Fruit fly (Drosophila melanogaster): ENCODE data around the gene koko.

The koko gene

dm6 chr3R:18402549-18403429 is at the start of gene koko, which contains the start of gene Wdr37 (continued):
- TF ChIP-seq jigr1 (GFP tag; IDR thresholded peaks at IDR 0.05) (peak; percentile 94), CG15269 (tag; optimal IDR thresholded peaks at IDR 0.05) (peak; percentile 98), Scr (GFP tag; IDR thresholded peaks at IDR 0.05; ENCODE audit: partially characterized antibody) (peak; percentile 57), her (GFP tag; optimal IDR thresholded peaks at IDR 0.05) (peak; percentile 44), otp (GFP tag; IDR thresholded peaks at IDR 0.05) (peak; percentile 94), CG6254 (GFP tag; optimal IDR thresholded peaks at IDR 0.05) (peak; percentile 96), CG4730 (GFP tag; IDR thresholded peaks at IDR 0.05) (peak; percentile 98), Sry-β (GFP tag; optimal IDR thresholded peaks at IDR 0.05) (peak; percentile 39), dmrt11E (tag; optimal IDR thresholded peaks at IDR 0.05) (peak; percentile 98), CG14014 (GFP tag; IDR thresholded peaks at IDR 0.05) (peak; percentile 98), sens-2 (GFP tag; IDR thresholded peaks at IDR 0.05) (peak; percentile 78), CG8478 (optimal IDR thresholded peaks at IDR 0.05) (no peak), Hmx (GFP tag; optimal IDR thresholded peaks at IDR 0.05) (peak; percentile 79), Bgb (GFP tag; IDR thresholded peaks at IDR 0.05; ENCODE audit: partially characterized antibody) (0 out of 2 replicates have a peak, but pooled peaks have one; percentile 7), CG4707 (GFP tag; optimal IDR thresholded peaks at IDR 0.05) (peak; percentile 44), CG11456 (GFP tag; IDR thresholded peaks at IDR 0.05) (peak; percentile 96), CG1603 (tag; optimal IDR thresholded peaks at IDR 0.05) (peak; percentile 70), CG12769 (tag; optimal IDR thresholded peaks at IDR 0.05) (peak; percentile 54), maf-S (GFP tag; optimal IDR thresholded peaks at IDR 0.05) (peak; percentile 56), dan (GFP tag; IDR thresholded peaks at IDR 0.05) (peak; percentile 91), pzg (GFP tag; optimal IDR thresholded peaks at IDR 0.05) (peak; percentile 46), hbn (GFP tag; IDR thresholded peaks at IDR 0.05; ENCODE audit: partially characterized antibody) (peak; percentile 37; the same call in 1 of the 2 replicates), MBD-R2 (GFP tag; IDR thresholded peaks at IDR 0.05) (peak; percentile 98), CG16815 (GFP tag; optimal IDR thresholded peaks at IDR 0.05) (peak; percentile 96), klu (GFP tag; IDR thresholded peaks at IDR 0.05) (peak; percentile 99), Sin3A (optimal IDR thresholded peaks at IDR 0.05) (peak; percentile 1), CG1024 (GFP tag; IDR thresholded peaks at IDR 0.05) (peak; percentile 92), croc (GFP tag; conservative IDR thresholded peaks at IDR 0.05) (peak; percentile 97), Side (GFP tag; optimal IDR thresholded peaks at IDR 0.05) (peak; percentile 82), nmo (GFP tag; optimal IDR thresholded peaks at IDR 0.05) (peak; percentile 99), CG2712 (tag; optimal IDR thresholded peaks at IDR 0.05) (peak; percentile 99), CG7357 (GFP tag; IDR thresholded peaks at IDR 0.05) (peak; percentile 93), CG11398 (GFP tag; optimal IDR thresholded peaks at IDR 0.05) (no peak), tio (GFP tag; optimal IDR thresholded peaks at IDR 0.05) (peak; percentile 97), BEAF-32 (GFP tag; optimal IDR thresholded peaks at IDR 0.05) (peak; percentile 70), CG13287 (GFP tag; IDR thresholded peaks at IDR 0.05; ENCODE audit: partially characterized antibody) (peak; percentile 72), grn (GFP tag; optimal IDR thresholded peaks at IDR 0.05) (peak; percentile 72), CG10462 (GFP tag; optimal IDR thresholded peaks at IDR 0.05) (peak; percentile 94), CG11695 (GFP tag; IDR thresholded peaks at IDR 0.05) (peak; percentile 99), ab (GFP tag; optimal IDR thresholded peaks at IDR 0.05) (peak; percentile 53), CG31224 (GFP tag; IDR thresholded peaks at IDR 0.05) (peak; percentile 94), YL-1 (GFP tag; optimal IDR thresholded peaks at IDR 0.05) (peak; percentile 72), Hsf (GFP tag; optimal IDR thresholded peaks at IDR 0.05) (peak; percentile 89), onecut (GFP tag; IDR thresholded peaks at IDR 0.05) (peak; percentile 89), cato (GFP tag; optimal IDR thresholded peaks at IDR 0.05; ENCODE audit: borderline replicate concordance) (peak; percentile 94), gt (GFP tag; IDR thresholded peaks at IDR 0.05) (peak; percentile 93), CG2875 (GFP tag; optimal IDR thresholded peaks at IDR 0.05) (peak; percentile 90), CG2116 (GFP tag; optimal IDR thresholded peaks at IDR 0.05) (peak; percentile 90), nau (GFP tag; optimal IDR thresholded peaks at IDR 0.05) (peak; percentile 83)
